Fruit fly (Drosophila melanogaster): Measurements from ENCODE around the gene CG6299.
A peak's percentile ranks its signal among the peaks of the same experiment; 100 is the strongest.

The CG6299 gene

DNA sequence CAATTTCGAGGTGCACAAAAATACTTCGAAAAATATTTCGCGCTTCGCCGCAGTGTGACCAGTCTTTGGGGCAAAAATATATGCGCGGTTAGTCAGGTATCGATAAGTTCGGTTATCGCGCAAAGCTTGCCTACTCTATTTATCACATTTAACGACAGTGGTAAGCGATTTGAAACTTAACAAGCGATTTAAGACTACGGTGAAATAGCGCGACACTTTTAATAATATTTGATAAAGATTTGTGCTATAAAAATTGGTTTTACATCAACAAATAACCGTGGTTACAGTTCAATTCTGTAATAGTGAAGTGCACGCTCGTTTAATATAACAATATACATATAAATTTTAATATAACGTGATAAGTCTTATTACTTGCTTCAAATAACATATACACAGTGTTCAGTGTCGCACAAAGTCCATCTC is 12.9 kb downstream of the CG6299 start, which contains the start of gene mh (continued):
- TF ChIP-seq scrt (GFP tag; optimal IDR thresholded peaks at IDR 0.05): no peak
- no peak for TF ChIP-seq CG16815 (GFP tag; optimal IDR thresholded peaks at IDR 0.05)
- no peak for TF ChIP-seq CG31224 (GFP tag; IDR thresholded peaks at IDR 0.05)
- no peak for TF ChIP-seq org-1 (GFP tag; optimal IDR thresholded peaks at IDR 0.05)
- no peak for TF ChIP-seq CG15479 (GFP tag; optimal IDR thresholded peaks at IDR 0.05)
- TF ChIP-seq MESR4 (GFP tag; optimal IDR thresholded peaks at IDR 0.05): no peak
- TF ChIP-seq slbo (GFP tag; IDR thresholded peaks at IDR 0.05): peak; percentile 48
- peak; percentile 21; the same call in 1 of the 2 replicates for TF ChIP-seq hbn (GFP tag; IDR thresholded peaks at IDR 0.05; ENCODE audit: partially characterized antibody)
- TF ChIP-seq CG1792 (GFP tag; optimal IDR thresholded peaks at IDR 0.05): no peak
- TF ChIP-seq YL-1 (GFP tag; optimal IDR thresholded peaks at IDR 0.05): peak; percentile 4
- no peak for TF ChIP-seq ci (GFP tag; IDR thresholded peaks at IDR 0.05)
- no peak for TF ChIP-seq zf30C (GFP tag; optimal IDR thresholded peaks at IDR 0.05)
- TF ChIP-seq ranshi (GFP tag; IDR thresholded peaks at IDR 0.05): no peak
- no peak for TF ChIP-seq CG8089 (GFP tag; optimal IDR thresholded peaks at IDR 0.05)
- TF ChIP-seq CG11398 (GFP tag; optimal IDR thresholded peaks at IDR 0.05): no peak
- no peak for TF ChIP-seq Fer3 (tag; optimal IDR thresholded peaks at IDR 0.05)
- no peak for TF ChIP-seq so (GFP tag; IDR thresholded peaks at IDR 0.05)
- TF ChIP-seq NC2β (GFP tag; optimal IDR thresholded peaks at IDR 0.05): no peak
- peak in 1 of 2 experiments; percentile 10 for TF ChIP-seq bsh (GFP tag; optimal IDR thresholded peaks at IDR 0.05)
- TF ChIP-seq CG3163 (GFP tag; optimal IDR thresholded peaks at IDR 0.05): no peak
- no peak for TF ChIP-seq seq (GFP tag; IDR thresholded peaks at IDR 0.05)
- no peak for TF ChIP-seq nom (GFP tag; optimal IDR thresholded peaks at IDR 0.05)
- peak; percentile 45; the same call in 1 of the 2 replicates for TF ChIP-seq CG9932 (GFP tag; IDR thresholded peaks at IDR 0.05)
- peak; percentile 24 for TF ChIP-seq CG3995 (GFP tag; optimal IDR thresholded peaks at IDR 0.05)
- TF ChIP-seq eve (GFP tag; optimal IDR thresholded peaks at IDR 0.05): no peak
- no peak for TF ChIP-seq ATbp (GFP tag; optimal IDR thresholded peaks at IDR 0.05)
- no peak for TF ChIP-seq CG17802 (tag; optimal IDR thresholded peaks at IDR 0.05)
- no peak for TF ChIP-seq Ets65A (GFP tag)
- TF ChIP-seq CG1603 (tag; optimal IDR thresholded peaks at IDR 0.05): no peak
- TF ChIP-seq lov (optimal IDR thresholded peaks at IDR 0.05): no peak
- TF ChIP-seq lov (GFP tag; IDR thresholded peaks at IDR 0.05): no peak
- TF ChIP-seq yki (optimal IDR thresholded peaks at IDR 0.05): no peak
- no peak for TF ChIP-seq CG1529 (GFP tag; optimal IDR thresholded peaks at IDR 0.05)
- TF ChIP-seq CG15073 (GFP tag; optimal IDR thresholded peaks at IDR 0.05): no peak
- peak; percentile 62 for TF ChIP-seq nmo (GFP tag; optimal IDR thresholded peaks at IDR 0.05)
- no peak for TF ChIP-seq Dad (GFP tag; optimal IDR thresholded peaks at IDR 0.05)
- TF ChIP-seq CG8944 (GFP tag; optimal IDR thresholded peaks at IDR 0.05): no peak
- TF ChIP-seq tin (GFP tag; optimal IDR thresholded peaks at IDR 0.05): no peak
- TF ChIP-seq dpn (GFP tag; optimal IDR thresholded peaks at IDR 0.05): peak in 1 of 2 experiments; percentile 49
- no peak for TF ChIP-seq toy (GFP tag; IDR thresholded peaks at IDR 0.05)
- no peak for TF ChIP-seq Mes4 (GFP tag; optimal IDR thresholded peaks at IDR 0.05)
- no peak for TF ChIP-seq zen2 (GFP tag; IDR thresholded peaks at IDR 0.05; ENCODE audit: partially characterized antibody)
- no peak for TF ChIP-seq lilli (GFP tag; optimal IDR thresholded peaks at IDR 0.05)
- no peak for TF ChIP-seq sug (tag; optimal IDR thresholded peaks at IDR 0.05)
- no peak for TF ChIP-seq Spps (tag; optimal IDR thresholded peaks at IDR 0.05)
- TF ChIP-seq CG7786 (GFP tag; optimal IDR thresholded peaks at IDR 0.05): no peak
- TF ChIP-seq CG9609 (GFP tag; optimal IDR thresholded peaks at IDR 0.05): no peak
- TF ChIP-seq CHES-1-like (GFP tag; optimal IDR thresholded peaks at IDR 0.05): no peak
- no peak for TF ChIP-seq PHDP (tag; optimal IDR thresholded peaks at IDR 0.05)
- no peak for TF ChIP-seq B-H2 (GFP tag; optimal IDR thresholded peaks at IDR 0.05)
- no peak for TF ChIP-seq tll (GFP tag; optimal IDR thresholded peaks at IDR 0.05)
- peak; percentile 42; the same call in 1 of the 2 replicates for TF ChIP-seq tna (GFP tag; IDR thresholded peaks at IDR 0.05; ENCODE audit: partially characterized antibody)
- no peak for TF ChIP-seq CG8478 (optimal IDR thresholded peaks at IDR 0.05)
